Worm (Caenorhabditis elegans): ENCODE results near the gene lipl-8.

ce11 chrV:14784787-14785186, 36.3 kb upstream of the lipl-8 start:
- TF ChIP-seq ztf-3 (GFP tag; optimal IDR thresholded peaks at IDR 0.05), result no peak
- TF ChIP-seq ama-1 (optimal IDR thresholded peaks at IDR 0.05), result no peak
- no peak for TF ChIP-seq ama-1 (GFP tag; optimal IDR thresholded peaks at IDR 0.05)
- no peak for TF ChIP-seq attf-5 (GFP tag; optimal IDR thresholded peaks at IDR 0.05)
- no peak for TF ChIP-seq T26A5.8 (tag; optimal IDR thresholded peaks at IDR 0.05)
- no peak for TF ChIP-seq F57C9.4 (tag; optimal IDR thresholded peaks at IDR 0.05)
- TF ChIP-seq madf-8 (GFP tag; conservative IDR thresholded peaks at IDR 0.05), result no peak
- no peak for TF ChIP-seq Y53F4B.3 (GFP tag; IDR thresholded peaks at IDR 0.05)
- TF ChIP-seq mel-28 (tag; optimal IDR thresholded peaks at IDR 0.05; ENCODE audit: borderline replicate concordance), result no peak
- no peak for TF ChIP-seq hmg-20 (GFP tag; IDR thresholded peaks at IDR 0.05)
